Fruit fly (Drosophila melanogaster): ENCODE data around the gene CG4619.
A peak's percentile ranks its signal among the peaks of the same experiment; 100 is the strongest.

CG4619 gene

DNA sequence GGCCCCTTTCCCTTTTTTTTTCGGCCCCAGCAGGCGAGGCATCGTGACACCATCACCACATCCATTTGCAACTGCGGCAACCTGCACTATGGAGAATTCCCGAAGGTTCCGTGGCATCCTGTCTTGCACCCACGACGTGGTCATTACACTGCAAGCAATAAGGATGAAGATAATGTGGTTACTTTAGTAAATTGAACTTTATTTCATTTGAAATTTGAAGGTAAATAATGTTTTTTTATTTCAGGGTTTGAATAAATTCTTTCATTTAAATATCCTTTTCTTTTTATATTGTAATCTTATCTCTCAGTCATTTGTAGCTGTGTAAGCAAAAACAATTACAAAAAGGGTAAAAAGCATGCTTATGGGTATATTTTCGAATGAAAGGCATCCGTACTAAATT is 43.1 kb downstream of the CG4619 start:
- TF ChIP-seq N (GFP tag; optimal IDR thresholded peaks at IDR 0.05) (no peak), pan (optimal IDR thresholded peaks at IDR 0.05) (no peak), GATAd (GFP tag; optimal IDR thresholded peaks at IDR 0.05) (no peak), dsf (GFP tag; optimal IDR thresholded peaks at IDR 0.05; ENCODE audit: borderline replicate concordance) (no peak), sv (GFP tag; optimal IDR thresholded peaks at IDR 0.05) (no peak), Hr83 (GFP tag; optimal IDR thresholded peaks at IDR 0.05; ENCODE audit: poor library complexity, severe bottlenecking) (no peak), br (GFP tag; optimal IDR thresholded peaks at IDR 0.05) (no peak), fru (GFP tag; optimal IDR thresholded peaks at IDR 0.05) (peak; percentile 55), CG32264 (GFP tag; optimal IDR thresholded peaks at IDR 0.05) (no peak), Dif (GFP tag; optimal IDR thresholded peaks at IDR 0.05; ENCODE audit: partially characterized antibody) (no peak), h (GFP tag; optimal IDR thresholded peaks at IDR 0.05) (peak; percentile 60), Rel (GFP tag; optimal IDR thresholded peaks at IDR 0.05) (no peak), Rel (tag; optimal IDR thresholded peaks at IDR 0.05) (no peak), dl (GFP tag; optimal IDR thresholded peaks at IDR 0.05; ENCODE audit: insufficient read depth in 1 of 2, partially characterized antibody in 2 of 2) (no peak), lola (GFP tag; optimal IDR thresholded peaks at IDR 0.05) (no peak), Vsx2 (GFP tag; optimal IDR thresholded peaks at IDR 0.05; ENCODE audit: partially characterized antibody) (no peak), woc (GFP tag; optimal IDR thresholded peaks at IDR 0.05) (peak; percentile 22), Sp1 (GFP tag; optimal IDR thresholded peaks at IDR 0.05) (peak; percentile 64), sage (GFP tag; optimal IDR thresholded peaks at IDR 0.05) (no peak), Jra (GFP tag; optimal IDR thresholded peaks at IDR 0.05) (no peak), rgr (GFP tag; optimal IDR thresholded peaks at IDR 0.05) (peak; percentile 30), brk (GFP tag; optimal IDR thresholded peaks at IDR 0.05) (peak; percentile 41), foxo (GFP tag; optimal IDR thresholded peaks at IDR 0.05) (peak in 1 of 2 experiments; percentile 31), Myc (optimal IDR thresholded peaks at IDR 0.05) (no peak), psq (GFP tag; optimal IDR thresholded peaks at IDR 0.05) (no peak), Abd-B (GFP tag; optimal IDR thresholded peaks at IDR 0.05) (no peak), tai (GFP tag; optimal IDR thresholded peaks at IDR 0.05) (no peak), Mio (GFP tag; optimal IDR thresholded peaks at IDR 0.05) (no peak), OdsH (GFP tag; optimal IDR thresholded peaks at IDR 0.05) (no peak), jim (GFP tag; optimal IDR thresholded peaks at IDR 0.05) (no peak), CG9705 (GFP tag; optimal IDR thresholded peaks at IDR 0.05) (no peak), Dfd (GFP tag; optimal IDR thresholded peaks at IDR 0.05) (no peak), HLH106 (tag; optimal IDR thresholded peaks at IDR 0.05) (peak; percentile 72), Hnf4 (GFP tag; optimal IDR thresholded peaks at IDR 0.05) (peak; percentile 28), CrebA (GFP tag; optimal IDR thresholded peaks at IDR 0.05; ENCODE audit: borderline replicate concordance) (no peak), ey (GFP tag; optimal IDR thresholded peaks at IDR 0.05) (peak; percentile 11), usp (GFP tag; optimal IDR thresholded peaks at IDR 0.05) (no peak), Hr78 (GFP tag; optimal IDR thresholded peaks at IDR 0.05) (no peak), dmrt93B (GFP tag; optimal IDR thresholded peaks at IDR 0.05) (no peak)

DNA sequence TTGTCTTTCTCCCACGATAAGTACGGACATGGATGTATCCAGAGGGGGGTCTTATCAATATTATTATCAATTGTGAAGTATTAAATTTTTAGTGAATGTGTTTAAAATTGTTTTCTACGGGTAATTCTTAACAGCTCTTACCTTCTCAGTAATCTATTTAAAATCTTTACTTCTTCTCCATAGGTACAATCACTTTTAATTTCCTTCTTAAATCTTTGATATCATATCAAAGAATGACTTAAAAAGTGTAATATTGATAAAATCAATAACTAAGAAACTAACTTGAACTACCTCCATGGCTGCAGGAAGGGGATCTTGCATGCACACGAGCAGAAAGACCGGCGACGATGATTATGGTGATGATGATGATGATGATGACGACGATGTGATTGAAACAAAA is 43.9 kb downstream of the CG4619 start:
- TF ChIP-seq br (GFP tag; optimal IDR thresholded peaks at IDR 0.05) (peak; percentile 13), h (GFP tag; optimal IDR thresholded peaks at IDR 0.05) (peak; percentile 87), Abd-B (GFP tag; optimal IDR thresholded peaks at IDR 0.05) (no peak), Hnf4 (GFP tag; optimal IDR thresholded peaks at IDR 0.05) (peak; percentile 35), CG32264 (GFP tag; optimal IDR thresholded peaks at IDR 0.05) (no peak), rgr (GFP tag; optimal IDR thresholded peaks at IDR 0.05) (peak; percentile 72), Rel (GFP tag; optimal IDR thresholded peaks at IDR 0.05) (no peak), Rel (tag; optimal IDR thresholded peaks at IDR 0.05) (peak; percentile 51), Myc (optimal IDR thresholded peaks at IDR 0.05) (no peak), GATAd (GFP tag; optimal IDR thresholded peaks at IDR 0.05) (no peak), sv (GFP tag; optimal IDR thresholded peaks at IDR 0.05) (no peak), jim (GFP tag; optimal IDR thresholded peaks at IDR 0.05) (no peak), Vsx2 (GFP tag; optimal IDR thresholded peaks at IDR 0.05; ENCODE audit: partially characterized antibody) (no peak), Hr83 (GFP tag; optimal IDR thresholded peaks at IDR 0.05; ENCODE audit: poor library complexity, severe bottlenecking) (no peak), fru (GFP tag; optimal IDR thresholded peaks at IDR 0.05) (peak; percentile 92), usp (GFP tag; optimal IDR thresholded peaks at IDR 0.05) (no peak), OdsH (GFP tag; optimal IDR thresholded peaks at IDR 0.05) (peak; percentile 79), CG9705 (GFP tag; optimal IDR thresholded peaks at IDR 0.05) (peak; percentile 61), Jra (GFP tag; optimal IDR thresholded peaks at IDR 0.05) (peak; percentile 23), woc (GFP tag; optimal IDR thresholded peaks at IDR 0.05) (peak; percentile 29), lola (GFP tag; optimal IDR thresholded peaks at IDR 0.05) (no peak), foxo (GFP tag; optimal IDR thresholded peaks at IDR 0.05) (peak in 1 of 2 experiments; percentile 87), sage (GFP tag; optimal IDR thresholded peaks at IDR 0.05) (no peak), ey (GFP tag; optimal IDR thresholded peaks at IDR 0.05) (peak; percentile 70), dmrt93B (GFP tag; optimal IDR thresholded peaks at IDR 0.05) (peak; percentile 76), CrebA (GFP tag; optimal IDR thresholded peaks at IDR 0.05; ENCODE audit: borderline replicate concordance) (no peak), dl (GFP tag; optimal IDR thresholded peaks at IDR 0.05; ENCODE audit: insufficient read depth in 1 of 2, partially characterized antibody in 2 of 2) (no peak), tai (GFP tag; optimal IDR thresholded peaks at IDR 0.05) (no peak), Dif (GFP tag; optimal IDR thresholded peaks at IDR 0.05; ENCODE audit: partially characterized antibody) (no peak), pan (optimal IDR thresholded peaks at IDR 0.05) (no peak), brk (GFP tag; optimal IDR thresholded peaks at IDR 0.05) (peak; percentile 51), N (GFP tag; optimal IDR thresholded peaks at IDR 0.05) (no peak), Mio (GFP tag; optimal IDR thresholded peaks at IDR 0.05) (no peak), Sp1 (GFP tag; optimal IDR thresholded peaks at IDR 0.05) (peak; percentile 91), Dfd (GFP tag; optimal IDR thresholded peaks at IDR 0.05) (no peak), psq (GFP tag; optimal IDR thresholded peaks at IDR 0.05) (peak; percentile 70), dsf (GFP tag; optimal IDR thresholded peaks at IDR 0.05; ENCODE audit: borderline replicate concordance) (no peak), Hr78 (GFP tag; optimal IDR thresholded peaks at IDR 0.05) (no peak), HLH106 (tag; optimal IDR thresholded peaks at IDR 0.05) (peak; percentile 90)

Measured in whole organism, wandering third instar larva.